Worm (Caenorhabditis elegans) whole organism, young adult: ENCODE measurements around the gene his-42.
A peak's percentile ranks its signal among the peaks of the same experiment; 100 is the strongest.

ENCODE experiments used
- B0019.2 ChIP-seq: fragments of 200-800 bp; sonication (Bioruptor generic); conservative IDR thresholded peaks from 2 replicates; pipeline ENCODE4 v1.3.6; 2022; ENCODE audit warnings: missing genetic modification reagents, missing genetic modification characterization, missing compliant biosample characterization
- D2030.7 ChIP-seq: fragments of 200-800 bp; sonication (Bioruptor generic); IDR thresholded peaks from 2 replicates; pipeline ENCODE4 v1.3.6; 2022; ENCODE audit warnings: missing genetic modification reagents, missing genetic modification characterization, missing compliant biosample characterization
- F22D6.2 ChIP-seq: sonication (generic microtip); optimal IDR thresholded peaks from 2 replicates; lab custom pipeline; 2016; ENCODE audit warnings: mild to moderate bottlenecking, missing genetic modification characterization, missing compliant biosample characterization
- F33H1.4 ChIP-seq: fragments of 200-800 bp; sonication (Bioruptor generic); IDR thresholded peaks from 2 replicates; pipeline ENCODE4 v1.3.6; 2022; ENCODE audit warnings: missing genetic modification reagents, missing genetic modification characterization, missing compliant biosample characterization
- F39B2.1 ChIP-seq: fragments of 200-800 bp; sonication (Bioruptor generic); IDR thresholded peaks from 2 replicates; pipeline ENCODE4 v1.3.6; 2022; ENCODE audit warnings: missing genetic modification reagents, missing genetic modification characterization, missing compliant biosample characterization
- F49E8.2 ChIP-seq: sonication (generic microtip); optimal IDR thresholded peaks from 3 replicates; lab custom pipeline; 2017; ENCODE audit warnings: missing genetic modification characterization, mild to moderate bottlenecking, missing compliant biosample characterization, antibody characterized with exemption, moderate library complexity; ENCODE audit not compliant: insufficient read depth
- F57C9.4 ChIP-seq: sonication (generic microtip); optimal IDR thresholded peaks from 2 replicates; lab custom pipeline; 2017; ENCODE audit warnings: mild to moderate bottlenecking, missing genetic modification characterization, missing compliant biosample characterization
- T07F8.4 ChIP-seq: sonication (generic microtip); optimal IDR thresholded peaks from 2 replicates; lab custom pipeline; 2016; ENCODE audit warnings: mild to moderate bottlenecking, missing genetic modification characterization, moderate library complexity, missing compliant biosample characterization
- T26A5.8 ChIP-seq: sonication (generic microtip); optimal IDR thresholded peaks from 2 replicates; lab custom pipeline; 2016; ENCODE audit warnings: missing genetic modification characterization, missing compliant biosample characterization
- Y53F4B.3 ChIP-seq: fragments of 200-800 bp; sonication (Bioruptor generic); IDR thresholded peaks from 2 replicates; pipeline ENCODE4 v1.3.6; 2022; ENCODE audit warnings: missing genetic modification reagents, missing genetic modification characterization, missing compliant biosample characterization
- Y56A3A.18 ChIP-seq: fragments of 200-800 bp; sonication (Bioruptor generic); IDR thresholded peaks from 2 replicates; pipeline ENCODE4 v1.3.6; 2022; ENCODE audit warnings: missing genetic modification reagents, missing genetic modification characterization, missing compliant biosample characterization
- Y79H2A.3 ChIP-seq: fragments of 200-800 bp; sonication (Bioruptor generic); conservative IDR thresholded peaks from 2 replicates; pipeline ENCODE4 v1.3.6; 2022; ENCODE audit warnings: missing genetic modification reagents, missing genetic modification characterization, missing compliant biosample characterization
- aptf-2 ChIP-seq: fragments of 200-800 bp; sonication (Bioruptor generic); conservative IDR thresholded peaks from 2 replicates; pipeline ENCODE4 v1.3.6; 2022; ENCODE audit warnings: missing genetic modification reagents, missing genetic modification characterization, missing compliant biosample characterization
- attf-5 ChIP-seq: fragments of 200-800 bp; sonication (Bioruptor generic); optimal IDR thresholded peaks from 2 replicates; lab custom pipeline; 2018; ENCODE audit warnings: mild to moderate bottlenecking, missing genetic modification characterization, missing compliant biosample characterization
- attf-6 ChIP-seq: fragments of 200-800 bp; sonication (Bioruptor generic); IDR thresholded peaks from 2 replicates; pipeline ENCODE4 v1.3.6; 2022; ENCODE audit warnings: missing genetic modification reagents, missing genetic modification characterization, missing compliant biosample characterization
- bed-1 ChIP-seq: fragments of 200-800 bp; sonication (Bioruptor generic); IDR thresholded peaks from 2 replicates; pipeline ENCODE4 v1.3.6; 2022; ENCODE audit warnings: missing genetic modification reagents, missing genetic modification characterization, missing compliant biosample characterization
- ccch-3 ChIP-seq: fragments of 200-800 bp; sonication (Bioruptor generic); optimal IDR thresholded peaks from 2 replicates; lab custom pipeline; 2018; ENCODE audit warnings: mild to moderate bottlenecking, missing genetic modification characterization, missing compliant biosample characterization
- ceh-58 ChIP-seq: fragments of 200-800 bp; sonication (Bioruptor generic); IDR thresholded peaks from 2 replicates; pipeline ENCODE4 v1.3.6; 2022; ENCODE audit warnings: missing genetic modification characterization, missing compliant biosample characterization
- ceh-79 ChIP-seq: sonication (generic microtip); optimal IDR thresholded peaks from 2 replicates; lab custom pipeline; 2017; ENCODE audit warnings: mild to moderate bottlenecking, missing genetic modification characterization, missing compliant biosample characterization
- die-1 ChIP-seq: sonication (generic microtip); optimal IDR thresholded peaks from 2 replicates; lab custom pipeline; 2016; ENCODE audit warnings: missing genotype, mild to moderate bottlenecking, missing genetic modification characterization, missing compliant biosample characterization
- dpl-1 ChIP-seq: fragments of 150-350 bp; optimal IDR thresholded peaks from 2 replicates; lab custom pipeline; 2014; ENCODE audit warnings: missing biosample characterization, missing genetic modification reagents, missing genetic modification characterization
- ekl-4 ChIP-seq: fragments of 200-800 bp; sonication (Bioruptor generic); IDR thresholded peaks from 2 replicates; pipeline ENCODE4 v1.3.6; 2022; ENCODE audit warnings: missing genetic modification reagents, missing genetic modification characterization, missing compliant biosample characterization
- hlh-12 ChIP-seq: sonication (generic microtip); optimal IDR thresholded peaks from 2 replicates; lab custom pipeline; 2016; ENCODE audit warnings: missing genetic modification characterization, missing compliant biosample characterization
- hlh-26 ChIP-seq: fragments of 200-800 bp; sonication (Bioruptor generic); conservative IDR thresholded peaks from 2 replicates; pipeline ENCODE4 v1.3.6; 2022; ENCODE audit warnings: missing genetic modification reagents, missing genetic modification characterization, missing compliant biosample characterization
- hmg-1.2 ChIP-seq: fragments of 200-800 bp; sonication (Bioruptor generic); IDR thresholded peaks from 2 replicates; pipeline ENCODE4 v1.3.6; 2022; ENCODE audit warnings: missing genetic modification reagents, missing genetic modification characterization, missing compliant biosample characterization
- hmg-20 ChIP-seq: fragments of 200-800 bp; sonication (Bioruptor generic); IDR thresholded peaks from 2 replicates; pipeline ENCODE4 v1.3.6; 2022; ENCODE audit warnings: missing genetic modification reagents, missing genetic modification characterization, missing compliant biosample characterization
- lag-1 ChIP-seq: fragments of 200-800 bp; sonication (Bioruptor generic); IDR thresholded peaks from 2 replicates; pipeline ENCODE4 v1.3.6; 2022; ENCODE audit warnings: missing genetic modification reagents, missing genetic modification characterization, missing compliant biosample characterization
- lin-26 ChIP-seq: fragments of 200-800 bp; sonication (Bioruptor generic); IDR thresholded peaks from 2 replicates; pipeline ENCODE4 v1.3.6; 2022; ENCODE audit warnings: missing genetic modification reagents, missing genetic modification characterization, missing compliant biosample characterization
- madf-3 ChIP-seq: fragments of 200-800 bp; sonication (Bioruptor generic); IDR thresholded peaks from 2 replicates; pipeline ENCODE4 v1.3.6; 2022; ENCODE audit warnings: missing genetic modification reagents, missing genetic modification characterization, missing compliant biosample characterization
- madf-8 ChIP-seq: fragments of 200-800 bp; sonication (Bioruptor generic); conservative IDR thresholded peaks from 2 replicates; pipeline ENCODE4 v1.3.6; 2022; ENCODE audit warnings: missing genetic modification reagents, missing genetic modification characterization, missing compliant biosample characterization
- nfya-1 ChIP-seq: sonication (generic microtip); optimal IDR thresholded peaks from 2 replicates; lab custom pipeline; 2017; ENCODE audit warnings: antibody characterized with exemption, missing compliant biosample characterization, missing genetic modification characterization, borderline replicate concordance; ENCODE audit not compliant: insufficient read depth
- nhr-27 ChIP-seq: fragments of 200-800 bp; sonication (Bioruptor generic); optimal IDR thresholded peaks from 2 replicates; lab custom pipeline; 2018; ENCODE audit warnings: mild to moderate bottlenecking, missing genetic modification characterization, moderate library complexity, missing compliant biosample characterization
- nhr-80 ChIP-seq: sonication (generic microtip); optimal IDR thresholded peaks from 2 replicates; lab custom pipeline; 2016; ENCODE audit warnings: missing genetic modification characterization, missing compliant biosample characterization
- nhr-90 ChIP-seq: sonication (generic microtip); optimal IDR thresholded peaks from 2 replicates; lab custom pipeline; 2016; ENCODE audit warnings: missing genotype, mild to moderate bottlenecking, missing genetic modification characterization, missing compliant biosample characterization
- rec-8 ChIP-seq, 2 experiments: sonication (generic microtip); optimal IDR thresholded peaks; 2 replicates each; lab custom pipeline; 2016; ENCODE audit warnings: mild to moderate bottlenecking in 2 of 2, missing genetic modification characterization in 2 of 2, missing genetic modification reagents in 2 of 2, missing genotype in 2 of 2, missing biosample characterization in 1 of 2, missing compliant biosample characterization in 1 of 2, moderate library complexity in 1 of 2
- sea-2 ChIP-seq: fragments of 200-800 bp; sonication (Bioruptor generic); IDR thresholded peaks from 2 replicates; pipeline ENCODE4 v1.3.6; 2022; ENCODE audit warnings: missing genetic modification characterization, missing compliant biosample characterization
- snpc-1.1 ChIP-seq: sonication (generic microtip); optimal IDR thresholded peaks from 2 replicates; lab custom pipeline; 2017; ENCODE audit warnings: missing genetic modification characterization, mild to moderate bottlenecking, missing compliant biosample characterization, antibody characterized with exemption, moderate library complexity, missing genotype, missing genetic modification reagents; ENCODE audit not compliant: insufficient read depth
- snpc-1.3 ChIP-seq: sonication (generic microtip); optimal IDR thresholded peaks from 2 replicates; lab custom pipeline; 2017; ENCODE audit warnings: missing genetic modification characterization, mild to moderate bottlenecking, missing compliant biosample characterization, antibody characterized with exemption, moderate library complexity, missing genotype, missing genetic modification reagents; ENCODE audit not compliant: insufficient read depth
- snpc-3.4 ChIP-seq: sonication (generic microtip); optimal IDR thresholded peaks from 2 replicates; lab custom pipeline; 2017; ENCODE audit warnings: missing genetic modification characterization, mild to moderate bottlenecking, missing compliant biosample characterization, antibody characterized with exemption, moderate library complexity, missing genotype, missing genetic modification reagents
- sptf-2 ChIP-seq: fragments of 200-800 bp; sonication (Bioruptor generic); optimal IDR thresholded peaks from 2 replicates; lab custom pipeline; 2018; ENCODE audit warnings: mild to moderate bottlenecking, missing genetic modification characterization, missing compliant biosample characterization
- unc-130 ChIP-seq: sonication (generic microtip); optimal IDR thresholded peaks from 2 replicates; lab custom pipeline; 2016; ENCODE audit warnings: missing genetic modification reagents, missing genetic modification characterization, missing compliant biosample characterization
- xnd-1 ChIP-seq: sonication (generic microtip); optimal IDR thresholded peaks from 2 replicates; lab custom pipeline; 2016; ENCODE audit warnings: missing genotype, missing genetic modification reagents, missing genetic modification characterization, missing compliant biosample characterization
- ztf-28 ChIP-seq: fragments of 200-800 bp; sonication (Bioruptor generic); IDR thresholded peaks from 2 replicates; pipeline ENCODE4 v1.3.6; 2022; ENCODE audit warnings: missing genetic modification reagents, missing genetic modification characterization, missing compliant biosample characterization

his-42 gene

ce11 chrII:13835724-13836307, 7.3 kb upstream of the his-42 start, which contains the start of gene ins-37 (continued):
- peak; percentile 46 for TF ChIP-seq F49E8.2 (tag; lab: Kevin White, UChicago)
- peak; percentile 81 for TF ChIP-seq D2030.7 (GFP tag; lab: Robert Waterston, UW)
- TF ChIP-seq ekl-4 (GFP tag; lab: Robert Waterston, UW) = 0 out of 2 replicates have a peak, but pooled peaks have one; percentile 42
- TF ChIP-seq snpc-1.1 (tag; lab: Kevin White, UChicago) = peak; percentile 92
- TF ChIP-seq hmg-1.2 (GFP tag; lab: Robert Waterston, UW) = peak; percentile 35; the same call in 1 of the 2 replicates
- 0 out of 2 replicates have a peak, but pooled peaks have one; percentile 46 for TF ChIP-seq Y79H2A.3
- peak; percentile 93 for TF ChIP-seq attf-6 (GFP tag; lab: Robert Waterston, UW)
- TF ChIP-seq snpc-3.4 (tag; lab: Kevin White, UChicago) = peak; percentile 73

DNA sequence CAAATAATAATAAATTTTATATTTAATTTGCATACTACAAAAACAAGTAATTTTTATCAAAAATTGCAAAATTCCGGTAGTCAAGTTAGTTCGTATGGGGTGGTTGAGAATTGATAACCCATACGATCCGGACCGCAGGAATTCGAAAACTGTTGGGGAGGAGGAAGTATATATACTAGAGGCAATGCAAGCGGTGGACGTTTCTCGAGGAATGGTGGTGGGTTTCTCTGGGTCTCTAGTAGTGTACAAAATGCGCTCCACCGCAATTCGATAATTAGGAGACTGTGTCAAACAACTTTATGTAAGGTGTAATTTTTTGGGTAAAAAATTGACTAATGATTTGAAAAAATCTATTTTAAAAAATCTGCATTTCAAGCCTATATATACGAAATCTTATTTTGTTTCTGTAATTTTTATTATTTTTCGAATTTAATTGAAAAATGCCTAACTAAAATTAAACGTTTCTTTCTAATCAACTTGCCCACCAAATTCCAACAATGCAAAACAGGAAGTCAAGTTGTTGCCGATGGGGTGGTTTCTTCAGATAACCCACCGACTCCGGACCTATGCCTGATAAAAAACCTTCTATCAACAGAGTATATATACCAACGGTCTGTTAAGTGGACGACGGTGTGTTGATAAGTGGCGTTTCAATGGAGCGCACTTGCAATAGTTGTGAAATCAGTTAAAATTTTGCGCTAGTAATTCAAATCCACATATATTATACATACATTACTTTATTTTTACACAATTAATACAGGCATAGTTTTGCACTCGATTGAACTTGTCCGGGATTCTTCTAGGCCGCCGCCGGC, 6.1 kb upstream of the his-42 start:
- TF ChIP-seq hlh-26 (GFP tag; lab: Robert Waterston, UW) = no peak
- TF ChIP-seq sptf-2 (GFP tag; lab: Kevin White, UChicago) = no peak
- peak; percentile 16 for TF ChIP-seq unc-130
- TF ChIP-seq attf-6 (GFP tag; lab: Robert Waterston, UW) = peak; percentile 67
- no peak for TF ChIP-seq nfya-1 (tag; lab: Kevin White, UChicago)
- TF ChIP-seq T26A5.8 (tag; lab: Kevin White, UChicago) = no peak
- peak; percentile 24; the same call in 1 of the 2 replicates for TF ChIP-seq F33H1.4 (GFP tag; lab: Robert Waterston, UW)
- peak; percentile 76; the same call in 1 of the 2 replicates for TF ChIP-seq hmg-20
- no peak for TF ChIP-seq sea-2
- 0 out of 2 replicates have a peak, but pooled peaks have one; percentile 9 for TF ChIP-seq madf-8 (GFP tag; lab: Robert Waterston, UW)
- peak; percentile 63 for TF ChIP-seq attf-5 (GFP tag; lab: Kevin White, UChicago)
- TF ChIP-seq bed-1 (GFP tag; lab: Robert Waterston, UW) = no peak
- no peak for TF ChIP-seq B0019.2 (GFP tag; lab: Robert Waterston, UW)
- no peak for TF ChIP-seq xnd-1
- no peak for TF ChIP-seq F57C9.4 (tag; lab: Kevin White, UChicago)
- no peak for TF ChIP-seq hlh-12 (tag; lab: Kevin White, UChicago)
- peak; percentile 58 for TF ChIP-seq die-1 (tag; lab: Kevin White, UChicago)
- TF ChIP-seq ceh-58 (GFP tag; lab: Robert Waterston, UW) = no peak
- no peak for TF ChIP-seq aptf-2 (GFP tag; lab: Robert Waterston, UW)
- peak; percentile 19 for TF ChIP-seq T07F8.4 (tag; lab: Kevin White, UChicago)
- TF ChIP-seq lag-1 (GFP tag; lab: Robert Waterston, UW) = 0 out of 2 replicates have a peak, but pooled peaks have one; percentile 71
- TF ChIP-seq F39B2.1 (GFP tag; lab: Robert Waterston, UW) = no peak
- TF ChIP-seq lin-26 (GFP tag; lab: Robert Waterston, UW) = peak; percentile 83
- TF ChIP-seq F22D6.2 (tag; lab: Kevin White, UChicago) = peak; percentile 66
- no peak for TF ChIP-seq ccch-3 (GFP tag; lab: Kevin White, UChicago)
- no peak for TF ChIP-seq nhr-27 (tag; lab: Kevin White, UChicago)
- peak; percentile 92 for TF ChIP-seq Y56A3A.18 (GFP tag; lab: Robert Waterston, UW)
- TF ChIP-seq ekl-4 (GFP tag; lab: Robert Waterston, UW) = peak; percentile 63
- TF ChIP-seq dpl-1 = peak; percentile 6
- peak; percentile 41 for TF ChIP-seq snpc-1.3 (tag; lab: Kevin White, UChicago)
- TF ChIP-seq ztf-28 = 0 out of 2 replicates have a peak, but pooled peaks have one; percentile 30
- 0 out of 2 replicates have a peak, but pooled peaks have one; percentile 46 for TF ChIP-seq madf-3 (GFP tag; lab: Robert Waterston, UW)
- no peak for TF ChIP-seq Y53F4B.3
- no peak for TF ChIP-seq ceh-79 (tag; lab: Kevin White, UChicago)
- TF ChIP-seq nhr-80 (tag; lab: Kevin White, UChicago) = peak; percentile 44
- peak; percentile 47 for TF ChIP-seq nhr-90 (tag; lab: Kevin White, UChicago)
- TF ChIP-seq rec-8 (tag; optimal IDR thresholded peaks at IDR 0.05; lab: Kevin White, UChicago) = no peak
